Worm (Caenorhabditis elegans): ENCODE data around the gene srab-18.

ce11 chrV:9860337-9860736 is 10.9 kb downstream of the srab-18 start:
- TF ChIP-seq mab-5 (tag; optimal IDR thresholded peaks at IDR 0.05) (no peak), ZK546.5 (tag; optimal IDR thresholded peaks at IDR 0.05) (no peak), fos-1 (tag; optimal IDR thresholded peaks at IDR 0.05) (no peak), elt-1 (tag; optimal IDR thresholded peaks at IDR 0.05) (no peak), blmp-1 (tag; optimal IDR thresholded peaks at IDR 0.05; ENCODE audit: insufficient read depth) (no peak), nhr-25 (tag; optimal IDR thresholded peaks at IDR 0.05) (no peak), ama-1 (optimal IDR thresholded peaks at IDR 0.05) (no peak), ztf-4 (tag; optimal IDR thresholded peaks at IDR 0.05) (no peak)
